Fruit fly (Drosophila melanogaster) whole organism, pupa: ENCODE data around the gene CG3436.

Experiments
- CG17806 ChIP-seq: fragments of 200-800 bp; sonication (Bioruptor generic); optimal IDR thresholded peaks from 2 replicates; lab custom pipeline; 2018; ENCODE audit warnings: missing biosample characterization, mild to moderate bottlenecking, missing genetic modification characterization, moderate library complexity
- CG8301 ChIP-seq: fragments of 200-800 bp; sonication (Bioruptor generic); optimal IDR thresholded peaks from 2 replicates; lab custom pipeline; 2018; ENCODE audit warnings: missing biosample characterization, mild to moderate bottlenecking, missing genetic modification characterization

DNA sequence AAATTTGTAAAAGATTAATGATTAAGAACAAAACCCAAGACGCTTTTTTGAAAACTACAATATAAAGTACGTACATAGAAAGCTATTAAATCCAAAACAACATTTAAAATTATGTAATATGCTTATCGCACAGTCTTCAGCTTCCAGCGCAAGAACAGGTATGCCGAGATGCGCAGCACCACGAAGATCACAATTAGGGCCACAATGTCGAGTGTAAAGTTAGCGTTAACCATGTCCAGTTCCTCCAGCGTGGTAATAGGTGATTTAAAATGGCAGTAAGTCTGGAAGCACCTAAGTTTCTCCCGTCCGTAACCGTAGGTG, 32.9 kb upstream of the CG3436 start:
- no peak for TF ChIP-seq CG17806 (tag; lab: Kevin White, UChicago)
- TF ChIP-seq CG8301 (tag; lab: Kevin White, UChicago), result no peak
